Fruit fly (Drosophila melanogaster): Measurements from ENCODE around the gene CG31036.

Gene CG31036

dm6 chr3R:29935756-29936155 is 27.8 kb downstream of the CG31036 start, which contains the start of the genes eIF2Balpha and Vps13B (continued):
- TF ChIP-seq zfh2 (GFP tag; optimal IDR thresholded peaks at IDR 0.05) (no peak), CG34376 (GFP tag; optimal IDR thresholded peaks at IDR 0.05) (no peak), ci (GFP tag; IDR thresholded peaks at IDR 0.05) (peak; percentile 40; the same call in 1 of the 3 replicates), Xbp1 (GFP tag; optimal IDR thresholded peaks at IDR 0.05) (no peak), CG6272 (GFP tag; IDR thresholded peaks at IDR 0.05) (no peak), row (GFP tag; IDR thresholded peaks at IDR 0.05) (no peak), CG32767 (GFP tag; IDR thresholded peaks at IDR 0.05) (no peak), CG10959 (GFP tag; IDR thresholded peaks at IDR 0.05) (0 out of 2 replicates have a peak, but pooled peaks have one; percentile 6), ato (GFP tag; IDR thresholded peaks at IDR 0.05; ENCODE audit: partially characterized antibody) (peak; percentile 87), Rx (GFP tag; IDR thresholded peaks at IDR 0.05) (no peak), Hey (tag; optimal IDR thresholded peaks at IDR 0.05) (no peak), grau (tag; optimal IDR thresholded peaks at IDR 0.05) (no peak), CG7963 (GFP tag; IDR thresholded peaks at IDR 0.05; ENCODE audit: partially characterized antibody) (peak; percentile 96), fd102C (GFP tag; optimal IDR thresholded peaks at IDR 0.05) (no peak), chif (GFP tag; optimal IDR thresholded peaks at IDR 0.05) (no peak), CG17829 (tag; optimal IDR thresholded peaks at IDR 0.05) (no peak), CG18764 (GFP tag; optimal IDR thresholded peaks at IDR 0.05) (peak; percentile 100), CG4404 (GFP tag; IDR thresholded peaks at IDR 0.05) (no peak), CG6689 (GFP tag; IDR thresholded peaks at IDR 0.05) (no peak), BtbVII (GFP tag; optimal IDR thresholded peaks at IDR 0.05) (no peak), CG10462 (GFP tag; optimal IDR thresholded peaks at IDR 0.05) (no peak), Fer1 (GFP tag; optimal IDR thresholded peaks at IDR 0.05) (no peak), wdn (GFP tag; IDR thresholded peaks at IDR 0.05) (no peak), CG43689 (GFP tag; IDR thresholded peaks at IDR 0.05) (no peak), ara (GFP tag; IDR thresholded peaks at IDR 0.05) (peak; percentile 36; the same call in 1 of the 2 replicates), CG1832 (GFP tag; optimal IDR thresholded peaks at IDR 0.05) (no peak), chm (GFP tag; IDR thresholded peaks at IDR 0.05) (no peak), Hr51 (GFP tag; optimal IDR thresholded peaks at IDR 0.05) (no peak), Dip3 (GFP tag; optimal IDR thresholded peaks at IDR 0.05) (no peak), CTCF (GFP tag; optimal IDR thresholded peaks at IDR 0.05) (no peak), CG4360 (GFP tag; IDR thresholded peaks at IDR 0.05) (no peak), Hr78 (GFP tag; optimal IDR thresholded peaks at IDR 0.05) (no peak), CG17328 (GFP tag; IDR thresholded peaks at IDR 0.05) (no peak), Hsf (GFP tag; optimal IDR thresholded peaks at IDR 0.05) (no peak), CG30403 (GFP tag; optimal IDR thresholded peaks at IDR 0.05) (no peak), hth (optimal IDR thresholded peaks at IDR 0.05) (no peak), CG31388 (GFP tag; optimal IDR thresholded peaks at IDR 0.05) (no peak), Ssrp (tag; optimal IDR thresholded peaks at IDR 0.05) (no peak), ash1 (GFP tag; optimal IDR thresholded peaks at IDR 0.05) (no peak), bab2 (GFP tag; optimal IDR thresholded peaks at IDR 0.05) (no peak), CG14667 (GFP tag; IDR thresholded peaks at IDR 0.05) (no peak), CG15479 (GFP tag; optimal IDR thresholded peaks at IDR 0.05) (no peak), psq (GFP tag; optimal IDR thresholded peaks at IDR 0.05) (no peak), CG4820 (GFP tag; optimal IDR thresholded peaks at IDR 0.05) (no peak), HmgZ (tag; optimal IDR thresholded peaks at IDR 0.05) (no peak), Ravus (GFP tag; IDR thresholded peaks at IDR 0.05) (no peak), CG17568 (GFP tag; optimal IDR thresholded peaks at IDR 0.05) (no peak), B-H1 (GFP tag; IDR thresholded peaks at IDR 0.05) (no peak), CG6813 (GFP tag; optimal IDR thresholded peaks at IDR 0.05) (no peak), Pdp1 (GFP tag; optimal IDR thresholded peaks at IDR 0.05) (no peak), sisA (GFP tag; IDR thresholded peaks at IDR 0.05) (no peak), H15 (GFP tag; IDR thresholded peaks at IDR 0.05) (no peak), insv (GFP tag; optimal IDR thresholded peaks at IDR 0.05) (no peak)
